Worm (Caenorhabditis elegans): ENCODE data around the gene phf-10.

- no peak for TF ChIP-seq zfp-2 (tag; optimal IDR thresholded peaks at IDR 0.05)
- TF ChIP-seq tag-97 (GFP tag; IDR thresholded peaks at IDR 0.05), result no peak
- TF ChIP-seq unc-39 (tag; optimal IDR thresholded peaks at IDR 0.05), result no peak
- TF ChIP-seq snpc-1.2 (GFP tag; IDR thresholded peaks at IDR 0.05), result no peak
- no peak for TF ChIP-seq daf-12 (tag; optimal IDR thresholded peaks at IDR 0.05)
- no peak for TF ChIP-seq daf-8 (GFP tag; IDR thresholded peaks at IDR 0.05)
- no peak for TF ChIP-seq spr-3 (GFP tag; optimal IDR thresholded peaks at IDR 0.05)
- no peak for TF ChIP-seq arid-1 (GFP tag; conservative IDR thresholded peaks at IDR 0.05)
- TF ChIP-seq lin-15B (tag; optimal IDR thresholded peaks at IDR 0.05), result no peak
- no peak for TF ChIP-seq nhr-77 (tag; optimal IDR thresholded peaks at IDR 0.05)
- TF ChIP-seq nhr-10 (tag; optimal IDR thresholded peaks at IDR 0.05), result no peak
- no peak for TF ChIP-seq R02D3.7 (tag; optimal IDR thresholded peaks at IDR 0.05)
Measured at ce11 chrV:268007-268406, 43.4 kb downstream of the phf-10 start, which contains the start of gene lgc-26.

Measured in whole organism, L4 larva.